Fruit fly (Drosophila melanogaster) whole organism, embryonic: ENCODE measurements around the gene Ltn1.

Source experiments
- Antp ChIP-seq: fragments of 200-800 bp; sonication (Bioruptor generic); optimal IDR thresholded peaks from 3 replicates; lab custom pipeline; 2016; ENCODE audit warnings: missing biosample characterization, missing genetic modification characterization
- Atf6 ChIP-seq: fragments of 200-800 bp; sonication (Bioruptor generic); IDR thresholded peaks from 2 replicates; pipeline ENCODE4 v1.3.6; 2022; ENCODE audit warnings: missing biosample characterization, missing genetic modification characterization
- Awh ChIP-seq: fragments of 200-800 bp; sonication (Bioruptor generic); IDR thresholded peaks from 2 replicates; pipeline ENCODE4, ENCODE4 v1.3.6; 2022; ENCODE audit warnings: missing biosample characterization, missing genetic modification characterization
- CG10267 ChIP-seq: fragments of 200-800 bp; sonication (Bioruptor generic); optimal IDR thresholded peaks from 2 replicates; lab custom pipeline; 2018; ENCODE audit warnings: missing biosample characterization, mild to moderate bottlenecking, missing genetic modification characterization, moderate library complexity
- CG10959 ChIP-seq: fragments of 200-800 bp; sonication (Bioruptor generic); IDR thresholded peaks from 2 replicates; pipeline ENCODE4 v1.3.6; 2022; ENCODE audit warnings: missing biosample characterization, missing genetic modification characterization
- CG11695 ChIP-seq: fragments of 200-800 bp; sonication (Bioruptor generic); IDR thresholded peaks from 3 replicates; pipeline ENCODE4 v1.3.6; 2022; ENCODE audit warnings: missing biosample characterization, missing genetic modification characterization
- CG12104 ChIP-seq: fragments of 200-800 bp; sonication (Bioruptor generic); optimal IDR thresholded peaks from 3 replicates; lab custom pipeline; 2016; ENCODE audit warnings: missing biosample characterization, missing genetic modification characterization
- CG12769 ChIP-seq: fragments of 200-800 bp; sonication (Bioruptor generic); optimal IDR thresholded peaks from 2 replicates; lab custom pipeline; 2019; ENCODE audit warnings: missing biosample characterization, mild to moderate bottlenecking, missing genetic modification characterization, moderate library complexity
- CG15073 ChIP-seq: fragments of 200-800 bp; sonication (Bioruptor generic); optimal IDR thresholded peaks from 2 replicates; lab custom pipeline; 2016; ENCODE audit warnings: missing biosample characterization, missing genetic modification characterization
- CG15601 ChIP-seq: fragments of 200-800 bp; sonication (Bioruptor generic); optimal IDR thresholded peaks from 3 replicates; lab custom pipeline; 2019; ENCODE audit warnings: missing biosample characterization, mild to moderate bottlenecking, missing genetic modification characterization, moderate library complexity
- CG16815 ChIP-seq: fragments of 200-800 bp; sonication (Bioruptor generic); optimal IDR thresholded peaks from 3 replicates; lab custom pipeline; 2017; ENCODE audit warnings: missing biosample characterization, mild to moderate bottlenecking, missing genetic modification characterization
- CG17568 ChIP-seq: fragments of 200-800 bp; sonication (Bioruptor generic); optimal IDR thresholded peaks from 2 replicates; lab custom pipeline; 2018; ENCODE audit warnings: missing biosample characterization, mild to moderate bottlenecking, missing genetic modification characterization, moderate library complexity
- CG17829 ChIP-seq: fragments of 200-800 bp; optimal IDR thresholded peaks from 2 replicates; lab custom pipeline; 2019; ENCODE audit warnings: missing biosample characterization, mild to moderate bottlenecking, missing genetic modification characterization, moderate library complexity
- CG2712 ChIP-seq: fragments of 200-800 bp; optimal IDR thresholded peaks from 3 replicates; lab custom pipeline; 2019; ENCODE audit warnings: missing biosample characterization, mild to moderate bottlenecking, missing genetic modification characterization, moderate library complexity
- CG31365 ChIP-seq: fragments of 200-800 bp; sonication (Bioruptor generic); optimal IDR thresholded peaks from 2 replicates; lab custom pipeline; 2018; ENCODE audit warnings: missing biosample characterization, mild to moderate bottlenecking, missing genetic modification characterization
- CG33213 ChIP-seq: fragments of 200-800 bp; sonication (Bioruptor generic); optimal IDR thresholded peaks from 3 replicates; lab custom pipeline; 2016; ENCODE audit warnings: missing biosample characterization, missing genetic modification characterization
- CG3838 ChIP-seq: fragments of 200-800 bp; sonication (Bioruptor generic); optimal IDR thresholded peaks from 3 replicates; lab custom pipeline; 2016; ENCODE audit warnings: missing biosample characterization, missing genetic modification characterization
- CG4854 ChIP-seq: fragments of 200-800 bp; sonication (Bioruptor generic); optimal IDR thresholded peaks from 2 replicates; lab custom pipeline; 2016; ENCODE audit warnings: missing biosample characterization, missing genetic modification characterization, inconsistent platforms
- CG5180 ChIP-seq: fragments of 200-800 bp; sonication (Bioruptor generic); optimal IDR thresholded peaks from 3 replicates; lab custom pipeline; 2017; ENCODE audit warnings: missing biosample characterization, missing genetic modification characterization, mild to moderate bottlenecking, moderate library complexity, missing genetic modification reagents
- CG6272 ChIP-seq: fragments of 200-800 bp; sonication (Bioruptor generic); IDR thresholded peaks from 2 replicates; pipeline ENCODE4 v1.3.6; 2022; ENCODE audit warnings: missing biosample characterization, missing genetic modification characterization
- CG7372 ChIP-seq: fragments of 200-800 bp; sonication (Bioruptor generic); IDR thresholded peaks from 2 replicates; pipeline ENCODE4 v1.3.6; 2022; ENCODE audit warnings: missing biosample characterization, missing genetic modification characterization
- CG8478 ChIP-seq: fragments of >200 bp; optimal IDR thresholded peaks from 2 replicates; lab custom pipeline; 2018
- CTCF ChIP-seq: fragments of 200-800 bp; sonication (Bioruptor generic); optimal IDR thresholded peaks from 2 replicates; lab custom pipeline; 2017; ENCODE audit warnings: missing biosample characterization, mild to moderate bottlenecking, missing genetic modification characterization, moderate library complexity
- D ChIP-seq, 2 experiments: fragments of 200-800 bp in 1 of 2; fragments of >200 bp in 1 of 2; sonication (Bioruptor generic) in 1 of 2; optimal IDR thresholded peaks; 2 replicates in 1 of 2; 3 replicates in 1 of 2; lab custom pipeline; 2017; ENCODE audit warnings: mild to moderate bottlenecking in 1 of 2, missing biosample characterization in 1 of 2, missing genetic modification characterization in 1 of 2, missing genetic modification reagents in 1 of 2
- Dref ChIP-seq: fragments of 200-800 bp; sonication (Bioruptor generic); IDR thresholded peaks from 2 replicates; pipeline ENCODE4 v1.3.6; 2022; ENCODE audit warnings: missing biosample characterization, missing genetic modification characterization
- E2f2 ChIP-seq: fragments of 200-800 bp; sonication (Bioruptor generic); IDR thresholded peaks from 2 replicates; pipeline ENCODE4 v1.3.6; 2022; ENCODE audit warnings: missing biosample characterization, missing genetic modification characterization
- HHEX ChIP-seq: fragments of 200-800 bp; sonication (Bioruptor generic); optimal IDR thresholded peaks from 3 replicates; lab custom pipeline; 2017; ENCODE audit warnings: missing biosample characterization, mild to moderate bottlenecking, missing genetic modification characterization, missing genetic modification reagents
- Mrtf ChIP-seq: fragments of 200-800 bp; sonication (Bioruptor generic); IDR thresholded peaks from 3 replicates; pipeline ENCODE4 v1.3.6; 2022; ENCODE audit warnings: missing biosample characterization, missing genetic modification characterization
- Sox102F ChIP-seq: fragments of 200-800 bp; sonication (Bioruptor generic); optimal IDR thresholded peaks from 2 replicates; lab custom pipeline; 2018; ENCODE audit warnings: missing biosample characterization, mild to moderate bottlenecking, missing genetic modification characterization, moderate library complexity
- Xbp1 ChIP-seq: fragments of 200-800 bp; sonication (Bioruptor generic); optimal IDR thresholded peaks from 3 replicates; lab custom pipeline; 2016; ENCODE audit warnings: missing biosample characterization, mild to moderate bottlenecking, missing genetic modification characterization
- ac ChIP-seq: fragments of 200-800 bp; sonication (Bioruptor generic); optimal IDR thresholded peaks from 3 replicates; lab custom pipeline; 2017; ENCODE audit warnings: missing biosample characterization, mild to moderate bottlenecking, missing genetic modification characterization
- al ChIP-seq: fragments of 200-800 bp; sonication (Bioruptor generic); IDR thresholded peaks from 2 replicates; pipeline ENCODE4 v1.3.6; 2022; ENCODE audit warnings: missing biosample characterization, missing genetic modification characterization
- caup ChIP-seq: fragments of 200-800 bp; sonication (Bioruptor generic); optimal IDR thresholded peaks from 3 replicates; lab custom pipeline; 2017; ENCODE audit warnings: missing biosample characterization, mild to moderate bottlenecking, missing genetic modification characterization, moderate library complexity; ENCODE audit not compliant: severe bottlenecking
- chinmo ChIP-seq: fragments of 200-800 bp; sonication (Bioruptor generic); IDR thresholded peaks from 4 replicates; pipeline ENCODE4 v1.3.6; 2022; ENCODE audit warnings: missing biosample characterization, missing genetic modification characterization; ENCODE audit not compliant: partially characterized antibody
- crp ChIP-seq, 2 experiments: fragments of 200-800 bp; sonication (Bioruptor generic); optimal IDR thresholded peaks; 2 replicates in 1 of 2; 3 replicates in 1 of 2; lab custom pipeline; 2017; ENCODE audit warnings: missing biosample characterization in 2 of 2, missing genetic modification characterization in 2 of 2, mild to moderate bottlenecking in 1 of 2, moderate library complexity in 1 of 2
- emc ChIP-seq: fragments of 200-800 bp; sonication (Bioruptor generic); optimal IDR thresholded peaks from 2 replicates; lab custom pipeline; 2016; ENCODE audit warnings: missing biosample characterization, missing genetic modification characterization
- eve ChIP-seq, 2 experiments: fragments of >200 bp; optimal IDR thresholded peaks; 2 replicates each; lab custom pipeline; 2017; ENCODE audit warnings: missing biosample characterization in 2 of 2, missing genetic modification characterization in 2 of 2
- gcm2 ChIP-seq: fragments of 200-800 bp; sonication (Bioruptor generic); optimal IDR thresholded peaks from 2 replicates; lab custom pipeline; 2016; ENCODE audit warnings: missing biosample characterization, missing genetic modification characterization
- gem ChIP-seq: fragments of 200-800 bp; sonication (Bioruptor generic); optimal IDR thresholded peaks from 2 replicates; lab custom pipeline; 2019; ENCODE audit warnings: missing biosample characterization, mild to moderate bottlenecking, missing genetic modification characterization, moderate library complexity
- hbn ChIP-seq: fragments of 200-800 bp; sonication (Bioruptor generic); IDR thresholded peaks from 2 replicates; pipeline ENCODE4 v1.3.6; 2022; ENCODE audit warnings: missing biosample characterization, missing genetic modification characterization; ENCODE audit not compliant: partially characterized antibody
- lbe ChIP-seq: fragments of 200-800 bp; sonication (Bioruptor generic); optimal IDR thresholded peaks from 2 replicates; lab custom pipeline; 2016; ENCODE audit warnings: missing biosample characterization, mild to moderate bottlenecking, missing genetic modification characterization
- phol ChIP-seq: fragments of 200-800 bp; sonication (Bioruptor generic); optimal IDR thresholded peaks from 3 replicates; lab custom pipeline; 2018; ENCODE audit warnings: missing biosample characterization, mild to moderate bottlenecking, missing genetic modification characterization, moderate library complexity
- psq ChIP-seq: fragments of 200-800 bp; sonication (Bioruptor generic); optimal IDR thresholded peaks from 2 replicates; lab custom pipeline; 2017; ENCODE audit warnings: missing biosample characterization, missing genetic modification characterization
- row ChIP-seq: fragments of 200-800 bp; sonication (Bioruptor generic); IDR thresholded peaks from 3 replicates; pipeline ENCODE4 v1.3.6; 2022; ENCODE audit warnings: missing biosample characterization, missing genetic modification characterization
- sens-2 ChIP-seq: fragments of 200-800 bp; sonication (Bioruptor generic); IDR thresholded peaks from 2 replicates; pipeline ENCODE4 v1.3.6; 2022; ENCODE audit warnings: missing biosample characterization, missing genetic modification characterization
- sqz ChIP-seq: fragments of 200-800 bp; sonication (Bioruptor generic); optimal IDR thresholded peaks from 3 replicates; lab custom pipeline; 2018; ENCODE audit warnings: missing biosample characterization, mild to moderate bottlenecking, missing genetic modification characterization
- tio ChIP-seq: fragments of 200-800 bp; sonication (Bioruptor generic); optimal IDR thresholded peaks from 2 replicates; lab custom pipeline; 2017; ENCODE audit warnings: missing biosample characterization, missing genetic modification characterization, inconsistent platforms
- tx ChIP-seq: fragments of 200-800 bp; sonication (Bioruptor generic); optimal IDR thresholded peaks from 2 replicates; lab custom pipeline; 2016; ENCODE audit warnings: missing biosample characterization, missing genetic modification characterization
- usp ChIP-seq: fragments of >200 bp; optimal IDR thresholded peaks from 2 replicates; lab custom pipeline; 2017; ENCODE audit warnings: missing biosample characterization, missing genetic modification characterization
- zen2 ChIP-seq: fragments of 200-800 bp; sonication (Bioruptor generic); IDR thresholded peaks from 3 replicates; pipeline ENCODE4 v1.3.6; 2022; ENCODE audit warnings: missing biosample characterization, missing genetic modification characterization; ENCODE audit not compliant: partially characterized antibody

Gene Ltn1

DNA sequence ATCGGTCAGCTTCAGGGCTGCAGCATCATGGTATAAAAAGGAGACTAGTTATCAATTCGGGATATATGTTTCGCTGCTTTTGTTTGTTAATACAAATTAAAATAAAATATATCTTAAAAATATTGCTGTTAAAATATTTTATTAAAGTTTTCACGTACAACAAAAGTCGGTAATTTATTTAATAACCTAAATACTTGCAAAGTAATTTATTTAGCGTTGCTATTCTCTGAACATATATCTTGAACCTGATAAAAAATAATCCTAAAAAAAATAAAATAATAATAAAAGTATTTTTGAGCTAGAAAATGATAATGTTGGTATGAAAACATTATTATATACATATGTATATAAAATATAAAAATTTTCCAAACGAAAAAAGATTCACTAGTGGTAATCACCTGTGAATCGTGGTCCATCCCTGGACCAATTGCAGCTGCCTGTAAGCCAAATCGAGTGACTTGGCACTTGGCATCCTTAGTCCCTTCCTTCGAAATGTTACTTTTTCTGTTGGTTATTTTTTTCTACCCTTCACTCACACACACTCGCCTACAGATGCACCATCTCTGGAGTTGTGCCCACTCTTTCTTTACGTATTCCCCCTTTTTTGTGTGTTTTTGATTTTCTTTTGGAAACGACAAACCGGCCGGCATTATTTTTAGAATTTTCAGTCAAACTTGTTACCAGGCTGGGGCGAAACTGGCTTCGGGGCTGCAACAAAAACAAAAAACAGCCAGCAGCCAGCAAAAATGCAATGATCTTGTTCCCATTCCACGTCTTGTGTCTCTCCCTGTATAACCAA, 5.3 kb upstream of the Ltn1 start (continued):
- TF ChIP-seq CG15073 (no peak), CG2712 (tag; lab: Kevin White, UChicago) (peak; percentile 65), CG3838 (no peak), CG10267 (peak; percentile 51), emc (GFP tag; lab: Kevin White, UChicago) (no peak), D (optimal IDR thresholded peaks at IDR 0.05; lab: Kevin White, UChicago) (no peak), D (GFP tag; optimal IDR thresholded peaks at IDR 0.05; lab: Kevin White, UChicago) (peak; percentile 19), tx (no peak), CG17829 (tag; lab: Kevin White, UChicago) (peak; percentile 64), gem (peak; percentile 64), gcm2 (GFP tag; lab: Kevin White, UChicago) (no peak), al (no peak), psq (no peak), CG5180 (GFP tag; lab: Kevin White, UChicago) (no peak), usp (GFP tag; lab: Kevin White, UChicago) (no peak), CG11695 (no peak), phol (tag; lab: Kevin White, UChicago) (peak; percentile 65), CG16815 (GFP tag; lab: Kevin White, UChicago) (peak; percentile 24), Mrtf (GFP tag; lab: Robert Waterston, UW) (no peak), row (no peak), CG12769 (tag; lab: Kevin White, UChicago) (no peak), CG33213 (GFP tag; lab: Kevin White, UChicago) (no peak), caup (no peak), CTCF (GFP tag; lab: Kevin White, UChicago) (no peak), sens-2 (GFP tag; lab: Robert Waterston, UW) (no peak), CG17568 (GFP tag; lab: Kevin White, UChicago) (no peak), sqz (GFP tag; lab: Kevin White, UChicago) (peak; percentile 15), eve (GFP tag; optimal IDR thresholded peaks at IDR 0.05; lab: Kevin White, UChicago) (no peak), hbn (GFP tag; lab: Robert Waterston, UW) (no peak), zen2 (GFP tag; lab: Robert Waterston, UW) (no peak), tio (peak; percentile 13), CG10959 (GFP tag; lab: Robert Waterston, UW) (no peak), CG31365 (tag; lab: Kevin White, UChicago) (no peak), crp (GFP tag; optimal IDR thresholded peaks at IDR 0.05; lab: Kevin White, UChicago) (no peak), Awh (GFP tag; lab: Robert Waterston, UW) (no peak), Antp (GFP tag; lab: Kevin White, UChicago) (no peak), ac (peak; percentile 78), CG7372 (no peak), Xbp1 (GFP tag; lab: Kevin White, UChicago) (no peak), CG8478 (lab: Kevin White, UChicago) (no peak), CG4854 (no peak), Sox102F (no peak), HHEX (GFP tag; lab: Kevin White, UChicago) (no peak), CG15601 (tag; lab: Kevin White, UChicago) (peak; percentile 29), CG12104 (GFP tag; lab: Kevin White, UChicago) (no peak), Dref (no peak), chinmo (GFP tag; lab: Robert Waterston, UW) (0 out of 4 replicates have a peak, but pooled peaks have one; percentile 63), Atf6 (no peak), CG6272 (GFP tag; lab: Robert Waterston, UW) (no peak), E2f2 (no peak), lbe (GFP tag; lab: Kevin White, UChicago) (peak; percentile 43)
